Worm (Caenorhabditis elegans) whole organism, L3 larva: ENCODE measurements around the gene srg-13.
A peak's percentile ranks its signal among the peaks of the same experiment; 100 is the strongest.

Experiments
- R02D3.7 ChIP-seq: fragments of 150-350 bp; optimal IDR thresholded peaks from 2 replicates; lab custom pipeline; 2014; ENCODE audit warnings: missing biosample characterization, missing genetic modification characterization
- ZK546.5 ChIP-seq: sonication (generic microtip); optimal IDR thresholded peaks from 2 replicates; lab custom pipeline; 2017; ENCODE audit warnings: missing biosample characterization, missing genetic modification characterization
- aly-2 ChIP-seq: fragments of 150-350 bp; optimal IDR thresholded peaks from 2 replicates; lab custom pipeline; 2014; ENCODE audit warnings: missing biosample characterization, missing genetic modification characterization
- ceh-16 ChIP-seq: sonication (generic microtip); optimal IDR thresholded peaks from 2 replicates; lab custom pipeline; 2017; ENCODE audit warnings: missing biosample characterization, missing genetic modification characterization
- ceh-28 ChIP-seq: fragments of 150-350 bp; optimal IDR thresholded peaks from 2 replicates; lab custom pipeline; 2014; ENCODE audit warnings: missing biosample characterization, missing genetic modification reagents, missing genetic modification characterization
- daf-12 ChIP-seq: fragments of 150-350 bp; optimal IDR thresholded peaks from 2 replicates; lab custom pipeline; 2014; ENCODE audit warnings: missing biosample characterization, missing genetic modification reagents, missing genetic modification characterization
- egl-27 ChIP-seq: sonication (generic microtip); optimal IDR thresholded peaks from 4 replicates; lab custom pipeline; 2017; ENCODE audit warnings: missing biosample characterization, missing genetic modification reagents, missing genetic modification characterization
- egl-5 ChIP-seq: fragments of 150-350 bp; optimal IDR thresholded peaks from 2 replicates; lab custom pipeline; 2017; ENCODE audit warnings: missing biosample characterization, missing genetic modification reagents, missing genetic modification characterization, inconsistent platforms
- elt-1 ChIP-seq: fragments of 150-350 bp; optimal IDR thresholded peaks from 2 replicates; lab custom pipeline; 2014; ENCODE audit warnings: missing biosample characterization, missing genetic modification characterization
- fkh-10 ChIP-seq: sonication (generic microtip); optimal IDR thresholded peaks from 2 replicates; lab custom pipeline; 2017; ENCODE audit warnings: missing biosample characterization, missing genetic modification reagents, missing genetic modification characterization
- fkh-2 ChIP-seq: fragments of 150-350 bp; optimal IDR thresholded peaks from 2 replicates; lab custom pipeline; 2014; ENCODE audit warnings: missing biosample characterization, missing genetic modification reagents, missing genetic modification characterization
- hmg-11 ChIP-seq: sonication (generic microtip); optimal IDR thresholded peaks from 2 replicates; lab custom pipeline; 2016; ENCODE audit warnings: missing genetic modification characterization, missing compliant biosample characterization
- jun-1 ChIP-seq: fragments of 150-350 bp; optimal IDR thresholded peaks from 2 replicates; lab custom pipeline; 2014; ENCODE audit warnings: missing biosample characterization, missing genetic modification reagents, missing genetic modification characterization
- lin-15B ChIP-seq: fragments of 150-350 bp; optimal IDR thresholded peaks from 2 replicates; lab custom pipeline; 2014; ENCODE audit warnings: missing biosample characterization, missing genetic modification characterization
- lin-39 ChIP-seq: fragments of 150-350 bp; optimal IDR thresholded peaks from 2 replicates; lab custom pipeline; 2018; ENCODE audit warnings: missing biosample characterization, missing genetic modification reagents, missing genetic modification characterization
- lsy-12 ChIP-seq: sonication (generic microtip); optimal IDR thresholded peaks from 2 replicates; lab custom pipeline; 2016; ENCODE audit warnings: mild to moderate bottlenecking, missing genetic modification characterization, missing compliant biosample characterization
- mdl-1 ChIP-seq: fragments of 150-350 bp; optimal IDR thresholded peaks from 2 replicates; lab custom pipeline; 2014; ENCODE audit warnings: missing biosample characterization, missing genetic modification characterization
- mml-1 ChIP-seq: fragments of 150-350 bp; sonication (generic microtip); optimal IDR thresholded peaks from 3 replicates; lab custom pipeline; 2014; ENCODE audit warnings: missing biosample characterization, missing genetic modification characterization
- nfya-1 ChIP-seq: sonication (generic microtip); optimal IDR thresholded peaks from 2 replicates; lab custom pipeline; 2017; ENCODE audit warnings: missing genetic modification characterization, mild to moderate bottlenecking, missing compliant biosample characterization, antibody characterized with exemption, moderate library complexity; ENCODE audit not compliant: insufficient read depth
- nhr-11 ChIP-seq: fragments of 150-350 bp; optimal IDR thresholded peaks from 2 replicates; lab custom pipeline; 2014; ENCODE audit warnings: missing biosample characterization, missing genetic modification characterization
- nhr-12 ChIP-seq: fragments of 150-350 bp; optimal IDR thresholded peaks from 2 replicates; lab custom pipeline; 2014; ENCODE audit warnings: missing biosample characterization, missing genetic modification characterization
- nhr-23 ChIP-seq: fragments of 150-350 bp; optimal IDR thresholded peaks from 2 replicates; lab custom pipeline; 2014; ENCODE audit warnings: missing biosample characterization, missing genetic modification reagents, missing genetic modification characterization
- nhr-25 ChIP-seq: sonication (generic microtip); optimal IDR thresholded peaks from 2 replicates; lab custom pipeline; 2017; ENCODE audit warnings: missing biosample characterization, missing genetic modification characterization
- nhr-28 ChIP-seq: fragments of 150-350 bp; optimal IDR thresholded peaks from 2 replicates; lab custom pipeline; 2014; ENCODE audit warnings: missing biosample characterization, missing genetic modification characterization
- nhr-67 ChIP-seq: fragments of 150-350 bp; optimal IDR thresholded peaks from 2 replicates; lab custom pipeline; 2014; ENCODE audit warnings: missing biosample characterization, missing genetic modification characterization
- nhr-76 ChIP-seq: fragments of 150-350 bp; sonication (generic microtip); optimal IDR thresholded peaks from 5 replicates; lab custom pipeline; 2014; ENCODE audit warnings: missing biosample characterization, missing genetic modification characterization
- nhr-77 ChIP-seq: fragments of 150-350 bp; optimal IDR thresholded peaks from 2 replicates; lab custom pipeline; 2014; ENCODE audit warnings: missing biosample characterization, missing genetic modification characterization
- skn-1 ChIP-seq: fragments of 150-350 bp; optimal IDR thresholded peaks from 2 replicates; lab custom pipeline; 2014; ENCODE audit warnings: missing biosample characterization, missing genetic modification characterization
- snpc-4 ChIP-seq: fragments of 150-350 bp; optimal IDR thresholded peaks from 2 replicates; lab custom pipeline; 2014; ENCODE audit warnings: missing biosample characterization, missing genetic modification characterization
- tbx-2 ChIP-seq: sonication (generic microtip); optimal IDR thresholded peaks from 2 replicates; lab custom pipeline; 2016; ENCODE audit warnings: mild to moderate bottlenecking, missing genetic modification characterization, missing compliant biosample characterization
- unc-39 ChIP-seq: sonication (generic microtip); optimal IDR thresholded peaks from 4 replicates; lab custom pipeline; 2017; ENCODE audit warnings: missing biosample characterization, missing genetic modification characterization
- unc-62 ChIP-seq: fragments of 150-350 bp; sonication (generic microtip); optimal IDR thresholded peaks from 4 replicates; lab custom pipeline; 2014; ENCODE audit warnings: missing biosample characterization, missing genetic modification reagents, missing genetic modification characterization
- ztf-11 ChIP-seq: fragments of 150-350 bp; optimal IDR thresholded peaks from 2 replicates; lab custom pipeline; 2014; ENCODE audit warnings: missing biosample characterization, missing genetic modification characterization
- ztf-4 ChIP-seq: fragments of 150-350 bp; optimal IDR thresholded peaks from 2 replicates; lab custom pipeline; 2014; ENCODE audit warnings: missing biosample characterization, missing genetic modification characterization

Gene srg-13

ce11 chrIII:4703932-4704454, 31.9 kb downstream of the srg-13 start, which contains the start of the genes clp-2 and mrpl-16:
TSS of gene clp-2 (minus strand) at chrIII:4704025.
TSS of gene mrpl-16 (plus strand) at chrIII:4704404.
- peak; percentile 12 for TF ChIP-seq nhr-23 (tag; lab: Kevin White, UChicago)
- no peak for TF ChIP-seq ZK546.5
- no peak for TF ChIP-seq ztf-4 (tag; lab: Kevin White, UChicago)
- no peak for TF ChIP-seq snpc-4 (tag; lab: Kevin White, UChicago)
- TF ChIP-seq lin-39 (tag; lab: Kevin White, UChicago) = no peak
- TF ChIP-seq unc-62 (GFP tag; lab: Kevin White, UChicago) = no peak
- TF ChIP-seq daf-12 (tag; lab: Kevin White, UChicago) = no peak
- peak; percentile 43 for TF ChIP-seq lin-15B (tag; lab: Kevin White, UChicago)
- no peak for TF ChIP-seq fkh-10 (GFP tag; lab: Kevin White, UChicago)
- TF ChIP-seq nhr-12 = no peak
- no peak for TF ChIP-seq egl-5 (tag; lab: Kevin White, UChicago)
- no peak for TF ChIP-seq ceh-16 (tag; lab: Kevin White, UChicago)
- no peak for TF ChIP-seq elt-1
- TF ChIP-seq nfya-1 (tag; lab: Kevin White, UChicago) = peak; percentile 53
- TF ChIP-seq nhr-11 (tag; lab: Kevin White, UChicago) = no peak
- TF ChIP-seq tbx-2 (tag; lab: Kevin White, UChicago) = no peak
- TF ChIP-seq nhr-28 (tag; lab: Kevin White, UChicago) = no peak
- TF ChIP-seq nhr-77 = no peak
- no peak for TF ChIP-seq mdl-1
- TF ChIP-seq, all 47 proteins: peak for 3

- TF ChIP-seq egl-27 (tag; lab: Kevin White, UChicago) = no peak
- TF ChIP-seq aly-2 = no peak
- no peak for TF ChIP-seq nhr-76 (tag; lab: Kevin White, UChicago)
- TF ChIP-seq nhr-25 (tag; lab: Kevin White, UChicago) = no peak
- no peak for TF ChIP-seq jun-1 (tag; lab: Kevin White, UChicago)
- TF ChIP-seq nhr-11 (tag; lab: Kevin White, UChicago) = no peak
- no peak for TF ChIP-seq ceh-28 (tag; lab: Kevin White, UChicago)
- TF ChIP-seq lin-15B (tag; lab: Kevin White, UChicago) = no peak
- TF ChIP-seq nhr-67 = no peak
- no peak for TF ChIP-seq hmg-11 (tag; lab: Kevin White, UChicago)
- no peak for TF ChIP-seq ztf-4 (tag; lab: Kevin White, UChicago)
- TF ChIP-seq nhr-23 (tag; lab: Kevin White, UChicago) = no peak
- TF ChIP-seq ztf-11 (tag; lab: Kevin White, UChicago) = no peak
- no peak for TF ChIP-seq nhr-28 (tag; lab: Kevin White, UChicago)
- TF ChIP-seq nhr-77 = no peak
- TF ChIP-seq lin-39 (tag; lab: Kevin White, UChicago) = no peak
Measured at ce11 chrIII:4705207-4705606, 33.2 kb downstream of the srg-13 start, which contains the start of gene pgap-2. TSS of gene pgap-2 (plus strand) at chrIII:4705507.

- no peak for TF ChIP-seq ceh-28 (tag; lab: Kevin White, UChicago)
- no peak for TF ChIP-seq elt-1
Measured at ce11 chrIII:4706678-4707077, 34.6 kb downstream of the srg-13 start, which contains the start of gene T04A8.13. TSS of gene T04A8.13 (plus strand) at chrIII:4706978.

DNA sequence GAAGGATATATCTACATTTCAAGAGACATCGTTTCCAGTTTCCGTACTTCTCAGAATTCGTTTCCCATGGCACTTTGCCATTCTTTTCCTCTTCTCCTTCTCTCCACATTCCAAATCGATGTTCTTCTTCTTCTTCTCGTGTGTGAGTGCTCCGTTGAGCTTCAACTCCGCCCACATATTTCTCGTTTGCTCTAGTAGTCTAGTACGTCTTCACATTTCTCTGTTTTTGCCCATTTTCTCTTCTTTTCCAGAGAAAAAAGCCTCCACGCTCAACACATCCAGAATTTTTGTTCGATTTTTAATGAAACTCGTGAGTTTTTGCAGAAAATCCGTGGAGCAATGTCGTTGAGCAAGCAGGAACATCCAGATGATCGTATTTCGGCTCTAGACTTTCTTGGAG, 36.9 kb downstream of the srg-13 start, which contains the start of gene T04A8.18:
Gene T04A8.18, plus strand, starts transcription at position 301 of the 400 bp plus-strand sequence.
- TF ChIP-seq mdl-1 (no peak), ztf-4 (tag; lab: Kevin White, UChicago) (no peak)

- TF ChIP-seq R02D3.7 (tag; lab: Kevin White, UChicago) = no peak
- no peak for TF ChIP-seq mml-1 (tag; lab: Kevin White, UChicago)
- TF ChIP-seq skn-1 (tag; lab: Kevin White, UChicago) = no peak
- TF ChIP-seq unc-39 (tag; lab: Kevin White, UChicago) = no peak
- no peak for TF ChIP-seq mdl-1
- no peak for TF ChIP-seq ztf-11 (tag; lab: Kevin White, UChicago)
- no peak for TF ChIP-seq nhr-77
- TF ChIP-seq hmg-11 (tag; lab: Kevin White, UChicago) = no peak
- TF ChIP-seq egl-27 (tag; lab: Kevin White, UChicago) = no peak
- TF ChIP-seq fkh-2 = no peak
- no peak for TF ChIP-seq egl-5 (tag; lab: Kevin White, UChicago)
- no peak for TF ChIP-seq fkh-10 (GFP tag; lab: Kevin White, UChicago)
- TF ChIP-seq lsy-12 (tag; lab: Kevin White, UChicago) = no peak
- no peak for TF ChIP-seq elt-1
Measured at ce11 chrIII:4715088-4715487, 43.0 kb downstream of the srg-13 start, which contains the start of gene him-18. TSS of gene him-18 (minus strand) at chrIII:4715188.
